Worm (Caenorhabditis elegans): ENCODE measurements around the gene clec-56.

- TF ChIP-seq nhr-237 (tag; optimal IDR thresholded peaks at IDR 0.05): no peak
- TF ChIP-seq lin-13 (tag; optimal IDR thresholded peaks at IDR 0.05): no peak
- no peak for TF ChIP-seq blmp-1 (tag; optimal IDR thresholded peaks at IDR 0.05)
- TF ChIP-seq ces-1 (GFP tag; optimal IDR thresholded peaks at IDR 0.05): no peak
- no peak for TF ChIP-seq pha-4 (tag; optimal IDR thresholded peaks at IDR 0.05)
- no peak for TF ChIP-seq nhr-12 (tag; optimal IDR thresholded peaks at IDR 0.05)
These were observed 33.4 kb upstream of the clec-56 start, which contains the start of gene F23B12.4 for ce11 chrV:14440841-14441240.

Measured in whole organism, mixed stage, embryonic.